Comparison of ENCODE assay signal across 1 fruit fly cellular context in genomic region chr3L:11119901-11120418, dm6.
TF ChIP-seq lines count a peak whose summit lies in the region.

No protein-coding gene starts in this region.

TF ChIP-seq in whole organism, embryonic, 481 proteins besides CTCF, POLR2A, EP300 and RAD21 (continued from another document and continues in another):
- TF ChIP-seq tup (GFP tag; optimal IDR thresholded peaks at IDR 0.05; lab: Kevin White, UChicago) = no peak
- TF ChIP-seq Hr78 (GFP tag; optimal IDR thresholded peaks at IDR 0.05; lab: Kevin White, UChicago) = no peak
- TF ChIP-seq CG31224 (GFP tag; IDR thresholded peaks at IDR 0.05; lab: Robert Waterston, UW) = no peak
- peak; percentile 57 for TF ChIP-seq Vsx1 (GFP tag; optimal IDR thresholded peaks at IDR 0.05; lab: Kevin White, UChicago)
- peak; percentile 79 for TF ChIP-seq sug (tag; optimal IDR thresholded peaks at IDR 0.05; lab: Kevin White, UChicago)
- TF ChIP-seq sqz (GFP tag; optimal IDR thresholded peaks at IDR 0.05; lab: Kevin White, UChicago) = no peak
- TF ChIP-seq lola (GFP tag; optimal IDR thresholded peaks at IDR 0.05; lab: Kevin White, UChicago) = peak in 1 of 3 experiments; percentile 62
- TF ChIP-seq CG13287 (GFP tag; IDR thresholded peaks at IDR 0.05; lab: Robert Waterston, UW; ENCODE audit: partially characterized antibody) = no peak
- no peak for TF ChIP-seq CG4854 (GFP tag; optimal IDR thresholded peaks at IDR 0.05; lab: Kevin White, UChicago)
- no peak for TF ChIP-seq pita (GFP tag; optimal IDR thresholded peaks at IDR 0.05; lab: Kevin White, UChicago)
- no peak for TF ChIP-seq CG7357 (GFP tag; IDR thresholded peaks at IDR 0.05; lab: Robert Waterston, UW)
- no peak for TF ChIP-seq CG6175 (GFP tag; IDR thresholded peaks at IDR 0.05; lab: Robert Waterston, UW)
- TF ChIP-seq lov (optimal IDR thresholded peaks at IDR 0.05; lab: Kevin White, UChicago) = no peak
- TF ChIP-seq lov (GFP tag; IDR thresholded peaks at IDR 0.05; lab: Robert Waterston, UW) = no peak
- TF ChIP-seq CG12155 (GFP tag; optimal IDR thresholded peaks at IDR 0.05; lab: Kevin White, UChicago) = peak; percentile 46
- no peak; the same call in 2 of the 3 replicates for TF ChIP-seq ci (GFP tag; IDR thresholded peaks at IDR 0.05; lab: Robert Waterston, UW)
- TF ChIP-seq CG11723 (GFP tag; optimal IDR thresholded peaks at IDR 0.05; lab: Kevin White, UChicago) = peak; percentile 18
- TF ChIP-seq CG4360 (GFP tag; IDR thresholded peaks at IDR 0.05; lab: Robert Waterston, UW) = peak; percentile 5; the same call in 1 of the 2 replicates
- peak; percentile 77 for TF ChIP-seq CG15479 (GFP tag; optimal IDR thresholded peaks at IDR 0.05; lab: Kevin White, UChicago)
- TF ChIP-seq Dip2 (GFP tag; IDR thresholded peaks at IDR 0.05; lab: Robert Waterston, UW) = no peak
- TF ChIP-seq CG13894 (tag; optimal IDR thresholded peaks at IDR 0.05; lab: Kevin White, UChicago) = peak; percentile 84
- 0 out of 3 replicates have a peak, but pooled peaks have one; percentile 17 for TF ChIP-seq Dbx (GFP tag; IDR thresholded peaks at IDR 0.05; lab: Robert Waterston, UW)
- no peak for TF ChIP-seq Gsc (GFP tag; IDR thresholded peaks at IDR 0.05; lab: Robert Waterston, UW)
- TF ChIP-seq CrebB (tag; optimal IDR thresholded peaks at IDR 0.05; lab: Kevin White, UChicago) = peak; percentile 47
- peak; percentile 83 for TF ChIP-seq lab (GFP tag; optimal IDR thresholded peaks at IDR 0.05; lab: Kevin White, UChicago)
- TF ChIP-seq CG1647 (GFP tag; optimal IDR thresholded peaks at IDR 0.05; lab: Kevin White, UChicago) = no peak
- TF ChIP-seq CG10209 (GFP tag; optimal IDR thresholded peaks at IDR 0.05; lab: Kevin White, UChicago) = peak; percentile 30
- peak; percentile 14 for TF ChIP-seq Fer2 (tag; optimal IDR thresholded peaks at IDR 0.05; lab: Kevin White, UChicago)
- TF ChIP-seq ind (GFP tag; optimal IDR thresholded peaks at IDR 0.05; lab: Kevin White, UChicago) = no peak
- TF ChIP-seq CG17359 (tag; optimal IDR thresholded peaks at IDR 0.05; lab: Kevin White, UChicago) = peak; percentile 40
- TF ChIP-seq CG10654 (GFP tag; optimal IDR thresholded peaks at IDR 0.05; lab: Kevin White, UChicago) = no peak
- TF ChIP-seq D (optimal IDR thresholded peaks at IDR 0.05; lab: Kevin White, UChicago) = peak; percentile 27
- no peak for TF ChIP-seq D (GFP tag; optimal IDR thresholded peaks at IDR 0.05; lab: Kevin White, UChicago)
- 0 out of 3 replicates have a peak, but pooled peaks have one; percentile 14 for TF ChIP-seq CG11695 (GFP tag; IDR thresholded peaks at IDR 0.05; lab: Robert Waterston, UW)
- TF ChIP-seq jing (GFP tag; optimal IDR thresholded peaks at IDR 0.05; lab: Kevin White, UChicago) = no peak
- TF ChIP-seq al (GFP tag; IDR thresholded peaks at IDR 0.05; lab: Robert Waterston, UW) = no peak
- TF ChIP-seq CHES-1-like (GFP tag; optimal IDR thresholded peaks at IDR 0.05; lab: Kevin White, UChicago) = peak; percentile 27
- TF ChIP-seq CG8089 (GFP tag; optimal IDR thresholded peaks at IDR 0.05; lab: Kevin White, UChicago) = no peak
- TF ChIP-seq CG7372 (GFP tag; IDR thresholded peaks at IDR 0.05; lab: Robert Waterston, UW) = no peak
- no peak for TF ChIP-seq CG10267 (tag; optimal IDR thresholded peaks at IDR 0.05; lab: Kevin White, UChicago)
- no peak for TF ChIP-seq Neu2 (GFP tag; optimal IDR thresholded peaks at IDR 0.05; lab: Kevin White, UChicago; ENCODE audit: borderline replicate concordance)
- TF ChIP-seq CG3065 (GFP tag; optimal IDR thresholded peaks at IDR 0.05; lab: Kevin White, UChicago) = no peak
- peak; percentile 63 for TF ChIP-seq Hey (tag; optimal IDR thresholded peaks at IDR 0.05; lab: Kevin White, UChicago)
- no peak for TF ChIP-seq CG2712 (tag; optimal IDR thresholded peaks at IDR 0.05; lab: Kevin White, UChicago)
- no peak; the same call in 1 of the 2 replicates for TF ChIP-seq Adf1 (GFP tag; IDR thresholded peaks at IDR 0.05; lab: Robert Waterston, UW)
- peak; percentile 74 for TF ChIP-seq Hmr (GFP tag; optimal IDR thresholded peaks at IDR 0.05; lab: Kevin White, UChicago)
- TF ChIP-seq dmrt11E (tag; optimal IDR thresholded peaks at IDR 0.05; lab: Kevin White, UChicago) = peak; percentile 1
- TF ChIP-seq CG10979 (tag; optimal IDR thresholded peaks at IDR 0.05; lab: Kevin White, UChicago) = no peak
- no peak for TF ChIP-seq ro (GFP tag; IDR thresholded peaks at IDR 0.05; lab: Robert Waterston, UW)
- no peak for TF ChIP-seq Ravus (GFP tag; IDR thresholded peaks at IDR 0.05; lab: Robert Waterston, UW)
- no peak for TF ChIP-seq Nf-YA (GFP tag; IDR thresholded peaks at IDR 0.05; lab: Robert Waterston, UW)
- peak; percentile 55 for TF ChIP-seq pfk (GFP tag; optimal IDR thresholded peaks at IDR 0.05; lab: Kevin White, UChicago)
- peak; percentile 14 for TF ChIP-seq repo (GFP tag; optimal IDR thresholded peaks at IDR 0.05; lab: Kevin White, UChicago)
- TF ChIP-seq CG6765 (GFP tag; optimal IDR thresholded peaks at IDR 0.05; lab: Kevin White, UChicago) = peak; percentile 49
- peak; percentile 59 for TF ChIP-seq schlank (tag; optimal IDR thresholded peaks at IDR 0.05; lab: Kevin White, UChicago)
- no peak for TF ChIP-seq CG3838 (GFP tag; optimal IDR thresholded peaks at IDR 0.05; lab: Kevin White, UChicago)
- no peak for TF ChIP-seq CG15073 (GFP tag; optimal IDR thresholded peaks at IDR 0.05; lab: Kevin White, UChicago)
- TF ChIP-seq CG1529 (GFP tag; optimal IDR thresholded peaks at IDR 0.05; lab: Kevin White, UChicago) = peak; percentile 30
- peak; percentile 13 for TF ChIP-seq CG12219 (GFP tag; optimal IDR thresholded peaks at IDR 0.05; lab: Kevin White, UChicago)
- no peak for TF ChIP-seq hth (optimal IDR thresholded peaks at IDR 0.05; lab: Kevin White, UChicago)
- TF ChIP-seq Rx (GFP tag; IDR thresholded peaks at IDR 0.05; lab: Robert Waterston, UW) = no peak
- TF ChIP-seq CG13123 (GFP tag; optimal IDR thresholded peaks at IDR 0.05; lab: Kevin White, UChicago) = no peak
- no peak for TF ChIP-seq Lim3 (GFP tag; IDR thresholded peaks at IDR 0.05; lab: Robert Waterston, UW)
- peak; percentile 10 for TF ChIP-seq Sox100B (GFP tag; optimal IDR thresholded peaks at IDR 0.05; lab: Kevin White, UChicago)
- TF ChIP-seq mirr (GFP tag; optimal IDR thresholded peaks at IDR 0.05; lab: Kevin White, UChicago) = peak; percentile 91
- TF ChIP-seq crol (GFP tag; IDR thresholded peaks at IDR 0.05; lab: Robert Waterston, UW) = no peak; the same call in 1 of the 2 replicates
- no peak for TF ChIP-seq HmgD (GFP tag; optimal IDR thresholded peaks at IDR 0.05; lab: Kevin White, UChicago)
- peak; percentile 63 for TF ChIP-seq BtbVII (GFP tag; optimal IDR thresholded peaks at IDR 0.05; lab: Kevin White, UChicago)
- TF ChIP-seq NC2α (GFP tag; optimal IDR thresholded peaks at IDR 0.05; lab: Kevin White, UChicago) = no peak
- no peak for TF ChIP-seq zen2 (GFP tag; IDR thresholded peaks at IDR 0.05; lab: Robert Waterston, UW; ENCODE audit: partially characterized antibody)
- TF ChIP-seq CG14710 (tag; optimal IDR thresholded peaks at IDR 0.05; lab: Kevin White, UChicago) = no peak
- TF ChIP-seq CG4730 (GFP tag; IDR thresholded peaks at IDR 0.05; lab: Robert Waterston, UW) = no peak
- no peak for TF ChIP-seq Ets65A (GFP tag; lab: Kevin White, UChicago)
- TF ChIP-seq p53 (GFP tag; optimal IDR thresholded peaks at IDR 0.05; lab: Kevin White, UChicago) = no peak
- no peak for TF ChIP-seq Dref (GFP tag; IDR thresholded peaks at IDR 0.05; lab: Robert Waterston, UW)
- no peak for TF ChIP-seq aop (GFP tag; IDR thresholded peaks at IDR 0.05; lab: Robert Waterston, UW)
- no peak for TF ChIP-seq wor (GFP tag; IDR thresholded peaks at IDR 0.05; lab: Robert Waterston, UW)
- TF ChIP-seq CG7987 (GFP tag; optimal IDR thresholded peaks at IDR 0.05; lab: Kevin White, UChicago) = peak; percentile 22
- TF ChIP-seq knrl (GFP tag; IDR thresholded peaks at IDR 0.05; lab: Robert Waterston, UW; ENCODE audit: partially characterized antibody) = no peak
- TF ChIP-seq mam (GFP tag; optimal IDR thresholded peaks at IDR 0.05; lab: Kevin White, UChicago) = no peak
- peak; percentile 66 for TF ChIP-seq CG12299 (tag; optimal IDR thresholded peaks at IDR 0.05; lab: Kevin White, UChicago)
- peak; percentile 66 for TF ChIP-seq ash1 (GFP tag; optimal IDR thresholded peaks at IDR 0.05; lab: Kevin White, UChicago)
- peak; percentile 96 for TF ChIP-seq abd-A (tag; optimal IDR thresholded peaks at IDR 0.05; lab: Kevin White, UChicago)
- no peak for TF ChIP-seq sens (GFP tag; lab: Kevin White, UChicago)
- no peak for TF ChIP-seq CG16813 (GFP tag; IDR thresholded peaks at IDR 0.05; lab: Robert Waterston, UW; ENCODE audit: partially characterized antibody)
- TF ChIP-seq CG2678 (tag; optimal IDR thresholded peaks at IDR 0.05; lab: Kevin White, UChicago) = peak; percentile 53
- 0 out of 3 replicates have a peak, but pooled peaks have one; percentile 18 for TF ChIP-seq zfh1 (GFP tag; IDR thresholded peaks at IDR 0.05; lab: Robert Waterston, UW)
- TF ChIP-seq nerfin-2 (GFP tag; IDR thresholded peaks at IDR 0.05; lab: Robert Waterston, UW; ENCODE audit: partially characterized antibody) = no peak
- TF ChIP-seq CG18599 (GFP tag; optimal IDR thresholded peaks at IDR 0.05; lab: Kevin White, UChicago) = peak; percentile 67
- peak; percentile 46 for TF ChIP-seq CG8924 (tag; optimal IDR thresholded peaks at IDR 0.05; lab: Kevin White, UChicago)
- TF ChIP-seq Opbp (GFP tag; IDR thresholded peaks at IDR 0.05; lab: Robert Waterston, UW; ENCODE audit: partially characterized antibody) = no peak
- peak in 1 of 3 experiments; percentile 90 for TF ChIP-seq Stat92E (GFP tag; optimal IDR thresholded peaks at IDR 0.05; lab: Kevin White, UChicago)
- TF ChIP-seq chm (GFP tag; IDR thresholded peaks at IDR 0.05; lab: Robert Waterston, UW) = 0 out of 2 replicates have a peak, but pooled peaks have one; percentile 11
- TF ChIP-seq CG13624 (GFP tag; optimal IDR thresholded peaks at IDR 0.05; lab: Kevin White, UChicago) = peak; percentile 36
- TF ChIP-seq ham (GFP tag; IDR thresholded peaks at IDR 0.05; lab: Robert Waterston, UW) = no peak
- no peak for TF ChIP-seq wdn (GFP tag; IDR thresholded peaks at IDR 0.05; lab: Robert Waterston, UW)
- TF ChIP-seq CG8388 (GFP tag; optimal IDR thresholded peaks at IDR 0.05; lab: Kevin White, UChicago) = no peak
- TF ChIP-seq Blimp-1 (GFP tag; optimal IDR thresholded peaks at IDR 0.05; lab: Kevin White, UChicago) = no peak
- peak; percentile 68 for TF ChIP-seq CG12071 (GFP tag; optimal IDR thresholded peaks at IDR 0.05; lab: Kevin White, UChicago)
- no peak for TF ChIP-seq CG4404 (GFP tag; IDR thresholded peaks at IDR 0.05; lab: Robert Waterston, UW)
- peak; percentile 5 for TF ChIP-seq CG17912 (GFP tag; optimal IDR thresholded peaks at IDR 0.05; lab: Kevin White, UChicago)
- no peak for TF ChIP-seq fd102C (GFP tag; optimal IDR thresholded peaks at IDR 0.05; lab: Kevin White, UChicago)
- peak; percentile 58; the same call in 1 of the 3 replicates for TF ChIP-seq CG34422 (GFP tag; IDR thresholded peaks at IDR 0.05; lab: Robert Waterston, UW)
- peak; percentile 70 for TF ChIP-seq caup (GFP tag; optimal IDR thresholded peaks at IDR 0.05; lab: Kevin White, UChicago; ENCODE audit: severe bottlenecking)
- TF ChIP-seq bsh (GFP tag; optimal IDR thresholded peaks at IDR 0.05; lab: Kevin White, UChicago) = no peak
- TF ChIP-seq vnd (GFP tag; IDR thresholded peaks at IDR 0.05; lab: Robert Waterston, UW; ENCODE audit: partially characterized antibody) = no peak
- no peak for TF ChIP-seq Ets97D (GFP tag; optimal IDR thresholded peaks at IDR 0.05; lab: Kevin White, UChicago)
- no peak for TF ChIP-seq gsb (GFP tag; IDR thresholded peaks at IDR 0.05; lab: Robert Waterston, UW)
- no peak for TF ChIP-seq Sin3A (optimal IDR thresholded peaks at IDR 0.05; lab: Kevin White, UChicago)
- peak; percentile 64 for TF ChIP-seq wek (GFP tag; optimal IDR thresholded peaks at IDR 0.05; lab: Kevin White, UChicago)
- peak; percentile 20 for TF ChIP-seq Asciz (GFP tag; optimal IDR thresholded peaks at IDR 0.05; lab: Kevin White, UChicago)
- no peak for TF ChIP-seq CG14667 (GFP tag; IDR thresholded peaks at IDR 0.05; lab: Robert Waterston, UW)
- TF ChIP-seq twi (tag; optimal IDR thresholded peaks at IDR 0.05; lab: Kevin White, UChicago) = peak; percentile 19
- peak; percentile 71 for TF ChIP-seq CG31365 (tag; optimal IDR thresholded peaks at IDR 0.05; lab: Kevin White, UChicago)
- no peak for TF ChIP-seq zen (tag; optimal IDR thresholded peaks at IDR 0.05; lab: Kevin White, UChicago)
- TF ChIP-seq CG7786 (GFP tag; optimal IDR thresholded peaks at IDR 0.05; lab: Kevin White, UChicago) = no peak
- no peak for TF ChIP-seq ato (GFP tag; IDR thresholded peaks at IDR 0.05; lab: Robert Waterston, UW; ENCODE audit: partially characterized antibody)
- TF ChIP-seq CG12942 (GFP tag; optimal IDR thresholded peaks at IDR 0.05; lab: Kevin White, UChicago) = no peak
- no peak for TF ChIP-seq CG31388 (GFP tag; optimal IDR thresholded peaks at IDR 0.05; lab: Kevin White, UChicago)
- TF ChIP-seq CG2120 (GFP tag; optimal IDR thresholded peaks at IDR 0.05; lab: Kevin White, UChicago) = no peak
- TF ChIP-seq CG17328 (GFP tag; IDR thresholded peaks at IDR 0.05; lab: Robert Waterston, UW) = 0 out of 2 replicates have a peak, but pooled peaks have one; percentile 20
- no peak for TF ChIP-seq CG8944 (GFP tag; optimal IDR thresholded peaks at IDR 0.05; lab: Kevin White, UChicago)
- TF ChIP-seq Six4 (GFP tag; optimal IDR thresholded peaks at IDR 0.05; lab: Kevin White, UChicago) = no peak
- TF ChIP-seq CG11560 (tag; IDR thresholded peaks at IDR 0.05; lab: Robert Waterston, UW) = no peak
- peak; percentile 20 for TF ChIP-seq CG3281 (GFP tag; optimal IDR thresholded peaks at IDR 0.05; lab: Kevin White, UChicago)
- peak; percentile 10 for TF ChIP-seq psq (GFP tag; optimal IDR thresholded peaks at IDR 0.05; lab: Kevin White, UChicago)
- no peak for TF ChIP-seq dpn (GFP tag; optimal IDR thresholded peaks at IDR 0.05; lab: Kevin White, UChicago)
- no peak for TF ChIP-seq CG43689 (GFP tag; IDR thresholded peaks at IDR 0.05; lab: Robert Waterston, UW)
- peak; percentile 26 for TF ChIP-seq CG15696 (tag; optimal IDR thresholded peaks at IDR 0.05; lab: Kevin White, UChicago)
- no peak for TF ChIP-seq dati (GFP tag; IDR thresholded peaks at IDR 0.05; lab: Robert Waterston, UW)
- no peak for TF ChIP-seq Optix (GFP tag; IDR thresholded peaks at IDR 0.05; lab: Robert Waterston, UW)
- no peak for TF ChIP-seq shn (GFP tag; optimal IDR thresholded peaks at IDR 0.05; lab: Kevin White, UChicago)
- TF ChIP-seq CG4282 (GFP tag; optimal IDR thresholded peaks at IDR 0.05; lab: Kevin White, UChicago) = no peak
- no peak for TF ChIP-seq Taf1 (GFP tag; IDR thresholded peaks at IDR 0.05; lab: Robert Waterston, UW)
- TF ChIP-seq HHEX (GFP tag; optimal IDR thresholded peaks at IDR 0.05; lab: Kevin White, UChicago) = peak; percentile 39
